Worm (Caenorhabditis elegans): ENCODE results near the gene Y75B12B.13.

The Y75B12B.13 gene

DNA sequence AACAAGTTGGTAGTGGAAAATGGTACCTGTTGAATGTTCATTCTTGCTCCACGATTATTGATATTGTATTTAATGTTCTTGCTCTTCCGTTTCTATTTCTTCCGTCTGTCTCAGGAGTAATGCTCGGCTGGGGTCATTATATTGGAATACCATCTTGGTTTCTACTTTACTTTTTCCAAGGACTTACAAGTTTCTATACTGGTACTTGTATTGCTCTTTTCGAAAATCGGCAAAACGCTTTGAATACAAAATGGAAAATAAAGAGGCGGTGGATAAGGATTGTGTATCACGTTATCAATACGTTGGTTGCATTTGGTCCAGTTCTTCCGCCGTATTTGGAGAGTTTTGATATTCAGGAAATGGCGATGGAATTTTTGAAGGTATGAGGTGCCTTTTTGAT is 41.8 kb downstream of the Y75B12B.13 start:
- TF ChIP-seq ceh-22 (tag; optimal IDR thresholded peaks at IDR 0.05): no peak

DNA sequence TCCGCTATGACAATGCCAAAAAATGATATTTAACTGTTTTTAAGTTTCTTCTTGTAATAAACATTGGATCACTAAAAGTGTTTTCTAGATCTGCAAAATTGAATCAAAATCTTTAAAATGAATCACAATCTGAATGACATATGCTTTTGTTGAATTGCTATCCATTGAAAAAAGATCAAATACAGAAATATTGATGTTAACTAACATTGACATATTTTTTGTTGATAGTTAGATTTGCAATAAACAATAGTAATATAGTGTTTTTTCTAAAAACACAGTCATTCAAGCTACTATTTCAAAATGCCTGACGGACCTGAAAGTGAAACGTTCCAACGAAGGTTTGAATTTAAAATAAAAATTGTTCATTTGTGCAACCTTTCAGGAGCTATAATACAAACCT is 43.1 kb downstream of the Y75B12B.13 start, which contains the start of gene T09F5.2:
TSS of gene T09F5.2 (plus strand) at position 301 of the 400 bp plus-strand sequence.
- TF ChIP-seq hlh-6 (tag; optimal IDR thresholded peaks at IDR 0.05): no peak
- TF ChIP-seq pha-2 (tag; optimal IDR thresholded peaks at IDR 0.05): no peak
- no peak for TF ChIP-seq hlh-8 (tag; optimal IDR thresholded peaks at IDR 0.05)
- TF ChIP-seq eyg-1 (tag; optimal IDR thresholded peaks at IDR 0.05): no peak
- TF ChIP-seq F13H6.1 (tag; optimal IDR thresholded peaks at IDR 0.05): no peak
- no peak for TF ChIP-seq lin-11 (tag; optimal IDR thresholded peaks at IDR 0.05)
- TF ChIP-seq syd-9 (tag; optimal IDR thresholded peaks at IDR 0.05): no peak
- no peak for TF ChIP-seq ceh-9 (tag; optimal IDR thresholded peaks at IDR 0.05)
- no peak for TF ChIP-seq hlh-13 (GFP tag; optimal IDR thresholded peaks at IDR 0.05)
- TF ChIP-seq gmeb-2 (tag; optimal IDR thresholded peaks at IDR 0.05): no peak
- no peak for TF ChIP-seq mec-3 (tag; optimal IDR thresholded peaks at IDR 0.05; ENCODE audit: borderline replicate concordance)
- TF ChIP-seq dve-1 (tag; optimal IDR thresholded peaks at IDR 0.05): no peak
- no peak for TF ChIP-seq fax-1 (tag; optimal IDR thresholded peaks at IDR 0.05)
- no peak for TF ChIP-seq hlh-30 (tag; optimal IDR thresholded peaks at IDR 0.05; ENCODE audit: insufficient read depth)
- TF ChIP-seq nhr-11 (tag; optimal IDR thresholded peaks at IDR 0.05): no peak
- no peak for TF ChIP-seq zip-5 (tag; optimal IDR thresholded peaks at IDR 0.05)
- no peak for TF ChIP-seq nfya-1 (tag; optimal IDR thresholded peaks at IDR 0.05)
- no peak for TF ChIP-seq sox-2 (GFP tag; IDR thresholded peaks at IDR 0.05)
- TF ChIP-seq pha-4 (tag; optimal IDR thresholded peaks at IDR 0.05): no peak
- TF ChIP-seq che-1 (tag; optimal IDR thresholded peaks at IDR 0.05): no peak

DNA sequence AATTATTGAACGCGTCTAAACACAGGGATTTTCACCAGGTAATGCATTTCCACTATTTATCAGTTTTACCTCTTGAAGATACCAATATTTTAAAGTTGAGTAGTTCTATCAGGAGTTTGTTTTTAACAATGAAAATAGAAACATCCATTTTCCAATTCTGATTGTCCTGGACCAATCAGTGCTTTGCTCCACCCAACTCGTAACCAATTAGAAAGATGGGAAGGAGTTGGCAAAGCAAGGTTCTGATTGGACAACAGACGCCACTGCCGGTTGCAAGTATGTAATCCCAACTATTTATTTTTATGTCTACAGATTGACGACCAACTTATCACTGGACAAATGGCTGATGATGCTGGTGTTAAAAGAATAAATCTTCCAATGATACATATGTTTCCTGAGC is 43.6 kb downstream of the Y75B12B.13 start:
- TF ChIP-seq zip-5 (tag; optimal IDR thresholded peaks at IDR 0.05) (no peak), ttx-3 (tag; optimal IDR thresholded peaks at IDR 0.05) (no peak), nfya-1 (tag; optimal IDR thresholded peaks at IDR 0.05) (peak; percentile 69), ceh-2 (tag; optimal IDR thresholded peaks at IDR 0.05) (no peak), unc-42 (tag; optimal IDR thresholded peaks at IDR 0.05) (no peak), unc-3 (GFP tag; conservative IDR thresholded peaks at IDR 0.05) (no peak), unc-3 (tag; optimal IDR thresholded peaks at IDR 0.05) (no peak)

DNA sequence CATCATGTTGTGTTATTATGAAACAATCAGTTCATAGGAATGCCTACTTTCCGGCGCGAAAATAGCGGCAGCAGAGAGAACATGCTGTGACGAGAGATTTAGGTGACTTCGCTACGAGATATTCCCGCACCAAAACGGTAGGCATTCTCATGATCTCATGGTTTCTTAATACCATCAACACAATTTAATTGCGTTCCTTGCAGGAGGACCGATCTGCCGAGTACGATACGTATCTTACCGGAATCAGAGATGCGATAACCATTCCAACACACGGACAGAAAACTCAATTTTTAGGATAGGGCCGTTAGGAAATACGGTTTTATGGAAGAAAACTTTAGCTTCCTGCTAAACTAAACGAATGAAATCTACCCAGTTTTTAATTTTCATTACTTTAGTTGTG is 45.0 kb downstream of the Y75B12B.13 start, which contains the start of gene T09F5.1:
TSS of gene T09F5.1 (plus strand) at position 301 of the 400 bp plus-strand sequence.
- TF ChIP-seq pqm-1 (tag; optimal IDR thresholded peaks at IDR 0.05) (no peak), ttx-3 (tag; optimal IDR thresholded peaks at IDR 0.05) (no peak), npax-4 (tag; optimal IDR thresholded peaks at IDR 0.05) (no peak), hlh-30 (tag; optimal IDR thresholded peaks at IDR 0.05; ENCODE audit: insufficient read depth) (no peak), ceh-14 (tag; optimal IDR thresholded peaks at IDR 0.05) (no peak), ceh-22 (tag; optimal IDR thresholded peaks at IDR 0.05) (no peak), dve-1 (tag; optimal IDR thresholded peaks at IDR 0.05) (no peak), rnt-1 (tag; optimal IDR thresholded peaks at IDR 0.05) (peak; percentile 5)

DNA sequence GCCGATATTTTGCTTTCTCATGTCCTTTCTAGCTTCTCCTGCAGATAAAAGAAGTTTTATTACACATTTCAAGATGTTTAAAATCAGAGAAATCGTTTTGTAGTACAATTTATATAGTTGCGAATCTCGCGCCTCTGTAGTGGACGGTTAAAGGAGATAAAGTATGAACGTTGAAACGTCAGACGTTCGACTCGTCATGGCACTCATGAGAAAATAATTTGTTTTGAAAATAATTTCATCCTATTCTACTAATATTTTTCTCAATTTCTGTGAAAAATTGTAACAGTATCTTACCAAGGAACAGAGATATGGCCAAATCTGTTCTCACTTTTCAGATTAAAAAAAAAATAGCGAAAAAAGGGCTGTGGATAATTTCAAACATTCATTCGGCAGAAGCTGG is 46.0 kb downstream of the Y75B12B.13 start, which contains the start of gene T09F5.20:
TSS of gene T09F5.20 (minus strand) at position 101 of the 400 bp plus-strand sequence.
- TF ChIP-seq ceh-14 (tag; optimal IDR thresholded peaks at IDR 0.05) (no peak), nfya-1 (tag; optimal IDR thresholded peaks at IDR 0.05) (no peak), pqm-1 (tag; optimal IDR thresholded peaks at IDR 0.05) (no peak), unc-86 (tag; optimal IDR thresholded peaks at IDR 0.05) (no peak), hlh-13 (GFP tag; optimal IDR thresholded peaks at IDR 0.05) (no peak), fkh-10 (GFP tag; optimal IDR thresholded peaks at IDR 0.05) (no peak), Y22D7AL.16 (tag; optimal IDR thresholded peaks at IDR 0.05) (no peak)

DNA sequence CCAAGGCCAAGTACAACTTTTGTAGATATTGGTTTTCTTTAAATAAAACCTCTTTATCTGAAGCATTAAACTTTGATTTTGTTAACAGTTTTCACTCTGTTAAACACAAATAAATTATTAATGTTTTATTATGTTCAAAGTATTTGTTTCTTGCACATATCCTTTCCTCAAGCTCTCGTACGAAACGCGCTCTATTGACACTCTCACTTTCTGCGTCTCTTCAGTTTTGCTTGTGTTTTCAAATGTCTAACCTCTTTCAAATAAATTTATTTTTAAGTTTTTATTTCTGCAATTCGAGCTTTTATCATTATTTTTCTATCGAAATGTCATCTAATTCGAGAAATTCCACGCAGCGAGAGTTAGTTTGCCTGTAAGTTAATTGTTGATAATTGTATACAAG is 50.0 kb downstream of the Y75B12B.13 start, which contains the start of gene K08F9.4:
TSS of gene K08F9.4 (plus strand) at position 222 of the 400 bp plus-strand sequence.
- no peak for TF ChIP-seq unc-86 (tag; optimal IDR thresholded peaks at IDR 0.05)
- TF ChIP-seq pax-1 (tag; optimal IDR thresholded peaks at IDR 0.05): peak; percentile 54
- TF ChIP-seq ceh-31 (tag; optimal IDR thresholded peaks at IDR 0.05): peak; percentile 16
